Fruit fly (Drosophila melanogaster): ENCODE results near the gene Smyd5.

dm6 chr3R:21223453-21224057 is 5.0 kb upstream of the Smyd5 start, which contains the start of the genes CG3337 and Nelf-A:
- no peak for TF ChIP-seq insv (optimal IDR thresholded peaks at IDR 0.05)
- TF ChIP-seq psq (optimal IDR thresholded peaks at IDR 0.05) = no peak
- TF ChIP-seq h (optimal IDR thresholded peaks at IDR 0.05) = no peak

Measured in Kc167 (cell line).